Fruit fly (Drosophila melanogaster) whole organism, pupa: ENCODE results near the gene eIF5B.

Source experiments
- CG10348 ChIP-seq: fragments of 200-800 bp; sonication (Bioruptor generic); IDR thresholded peaks from 2 replicates; pipeline ENCODE4 v1.3.6; 2022; ENCODE audit warnings: missing biosample characterization, missing genetic modification characterization
- CG12605 ChIP-seq: fragments of 200-800 bp; sonication (Bioruptor generic); IDR thresholded peaks from 2 replicates; pipeline ENCODE4 v1.3.6; 2022; ENCODE audit warnings: missing biosample characterization, missing genetic modification characterization
- CG13204 ChIP-seq: fragments of 200-800 bp; sonication (Bioruptor generic); optimal IDR thresholded peaks from 2 replicates; lab custom pipeline; 2018; ENCODE audit warnings: missing biosample characterization, mild to moderate bottlenecking, missing genetic modification characterization, moderate library complexity
- CG14655 ChIP-seq: fragments of 200-800 bp; sonication (Bioruptor generic); optimal IDR thresholded peaks from 3 replicates; lab custom pipeline; 2017; ENCODE audit warnings: mild to moderate bottlenecking, missing biosample characterization, missing genetic modification reagents, missing genetic modification characterization
- CG15710 ChIP-seq: fragments of 200-800 bp; sonication (Bioruptor generic); optimal IDR thresholded peaks from 2 replicates; lab custom pipeline; 2018; ENCODE audit warnings: missing biosample characterization, mild to moderate bottlenecking, missing genetic modification characterization, moderate library complexity
- CG17806 ChIP-seq: fragments of 200-800 bp; sonication (Bioruptor generic); optimal IDR thresholded peaks from 2 replicates; lab custom pipeline; 2018; ENCODE audit warnings: missing biosample characterization, mild to moderate bottlenecking, missing genetic modification characterization, moderate library complexity
- CG32121 ChIP-seq: fragments of 200-800 bp; sonication (Bioruptor generic); IDR thresholded peaks from 2 replicates; pipeline ENCODE4 v1.3.6; 2022; ENCODE audit warnings: missing biosample characterization, missing genetic modification characterization
- CG34367 ChIP-seq: fragments of 200-800 bp; sonication (Bioruptor generic); optimal IDR thresholded peaks from 2 replicates; lab custom pipeline; 2018; ENCODE audit warnings: missing biosample characterization, mild to moderate bottlenecking, missing genetic modification characterization
- CG4496 ChIP-seq: fragments of 200-800 bp; sonication (Bioruptor generic); IDR thresholded peaks from 3 replicates; pipeline ENCODE4 v1.3.6; 2022; ENCODE audit warnings: missing biosample characterization, missing genetic modification characterization
- CG8159 ChIP-seq: fragments of 200-800 bp; sonication (Bioruptor generic); optimal IDR thresholded peaks from 3 replicates; lab custom pipeline; 2018; ENCODE audit warnings: missing biosample characterization, mild to moderate bottlenecking, missing genetic modification characterization, moderate library complexity
- CG8301 ChIP-seq: fragments of 200-800 bp; sonication (Bioruptor generic); optimal IDR thresholded peaks from 2 replicates; lab custom pipeline; 2018; ENCODE audit warnings: missing biosample characterization, mild to moderate bottlenecking, missing genetic modification characterization
- CG9948 ChIP-seq: fragments of 200-800 bp; sonication (Bioruptor generic); optimal IDR thresholded peaks from 2 replicates; lab custom pipeline; 2018; ENCODE audit warnings: missing biosample characterization, mild to moderate bottlenecking, missing genetic modification characterization, moderate library complexity
- D1 ChIP-seq: fragments of 200-800 bp; sonication (Bioruptor generic); optimal IDR thresholded peaks from 2 replicates; lab custom pipeline; 2018; ENCODE audit warnings: missing biosample characterization, mild to moderate bottlenecking, missing genetic modification characterization, moderate library complexity
- EcR ChIP-seq: fragments of 200-800 bp; sonication (Bioruptor generic); optimal IDR thresholded peaks from 3 replicates; lab custom pipeline; 2019; ENCODE audit warnings: missing biosample characterization, missing genetic modification characterization, mild to moderate bottlenecking, moderate library complexity, missing genetic modification reagents
- Ets98B ChIP-seq: fragments of 200-800 bp; sonication (Bioruptor generic); IDR thresholded peaks from 2 replicates; pipeline ENCODE4 v1.3.6; 2022; ENCODE audit warnings: missing biosample characterization, missing genetic modification characterization
- Pif1A ChIP-seq: fragments of 200-800 bp; sonication (Bioruptor generic); optimal IDR thresholded peaks from 3 replicates; lab custom pipeline; 2016; ENCODE audit warnings: missing biosample characterization, missing genetic modification characterization
- Pif1B ChIP-seq: fragments of 200-800 bp; sonication (Bioruptor generic); optimal IDR thresholded peaks from 3 replicates; lab custom pipeline; 2016; ENCODE audit warnings: missing biosample characterization, missing genetic modification characterization
- Snoo ChIP-seq: fragments of 200-800 bp; sonication (Bioruptor generic); optimal IDR thresholded peaks from 3 replicates; lab custom pipeline; 2017; ENCODE audit warnings: missing biosample characterization, mild to moderate bottlenecking, missing genetic modification characterization, inconsistent platforms
- fd96Ca ChIP-seq: fragments of 200-800 bp; sonication (Bioruptor generic); IDR thresholded peaks from 3 replicates; pipeline ENCODE4 v1.3.6; 2022; ENCODE audit warnings: missing biosample characterization, missing genetic modification characterization
- gl ChIP-seq: fragments of 200-800 bp; sonication (Bioruptor generic); optimal IDR thresholded peaks from 2 replicates; lab custom pipeline; 2018; ENCODE audit warnings: missing biosample characterization, mild to moderate bottlenecking, missing genetic modification characterization
- rn ChIP-seq: fragments of 200-800 bp; sonication (Bioruptor generic); IDR thresholded peaks from 2 replicates; pipeline ENCODE4 v1.3.6; 2022; ENCODE audit warnings: missing biosample characterization, missing genetic modification characterization

The eIF5B gene

DNA sequence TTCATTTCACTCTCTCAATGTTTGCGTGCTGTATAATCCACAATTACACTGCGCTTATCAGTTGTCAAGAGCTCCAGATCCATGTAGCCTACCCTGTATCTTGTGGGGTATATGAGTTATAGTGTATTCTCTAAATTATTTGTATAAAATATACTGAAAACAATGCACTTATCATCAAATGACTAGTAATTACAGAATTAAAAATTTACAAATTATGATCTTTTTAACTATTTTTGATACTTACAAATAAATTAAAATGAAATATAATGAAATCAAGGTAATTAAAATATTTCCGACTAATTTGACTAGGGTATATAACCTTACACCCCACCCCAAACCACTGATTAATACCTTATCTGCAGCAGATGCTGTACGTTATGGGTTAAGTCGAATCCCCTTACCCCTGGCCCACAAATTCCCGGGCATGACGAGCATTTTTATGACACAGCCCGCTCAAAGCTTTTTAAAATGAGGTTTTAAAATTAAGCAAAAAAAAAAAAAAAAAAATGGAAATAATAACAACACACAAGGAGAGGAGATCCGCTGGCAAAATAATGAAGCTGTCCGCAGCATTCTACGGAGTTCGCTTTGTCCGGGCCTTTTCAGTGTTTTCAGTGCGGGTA lies 24.4 kb upstream of the eIF5B start:
- TF ChIP-seq Pif1B (GFP tag; lab: Kevin White, UChicago) (no peak), CG32121 (no peak), CG17806 (tag; lab: Kevin White, UChicago) (no peak), Snoo (tag; lab: Kevin White, UChicago) (peak; percentile 13), fd96Ca (peak; percentile 45; the same call in 1 of the 3 replicates), CG9948 (no peak), Ets98B (0 out of 2 replicates have a peak, but pooled peaks have one; percentile 5), CG13204 (GFP tag; lab: Kevin White, UChicago) (no peak), CG8159 (tag; lab: Kevin White, UChicago) (peak; percentile 47), CG15710 (tag; lab: Kevin White, UChicago) (peak; percentile 39), D1 (no peak), CG10348 (GFP tag; lab: Robert Waterston, UW) (no peak), EcR (GFP tag; lab: Kevin White, UChicago) (no peak), CG34367 (tag; lab: Kevin White, UChicago) (no peak), CG14655 (GFP tag; lab: Kevin White, UChicago) (peak; percentile 21), CG12605 (0 out of 2 replicates have a peak, but pooled peaks have one; percentile 21), gl (tag; lab: Kevin White, UChicago) (no peak), Pif1A (GFP tag; lab: Kevin White, UChicago) (no peak), CG4496 (0 out of 3 replicates have a peak, but pooled peaks have one; percentile 11), rn (no peak), CG8301 (tag; lab: Kevin White, UChicago) (no peak)

- TF ChIP-seq CG13204 (GFP tag; lab: Kevin White, UChicago) (no peak), Pif1A (GFP tag; lab: Kevin White, UChicago) (no peak), CG32121 (no peak), CG12605 (no peak), CG4496 (no peak), rn (no peak), CG10348 (GFP tag; lab: Robert Waterston, UW) (no peak)
- TF ChIP-seq, all 21 proteins: peak for 0
Measured at dm6 chr3L:3484553-3484952, 23.8 kb upstream of the eIF5B start, which contains the start of gene CG43074. TSS of gene CG43074 (minus strand) at chr3L:3484653.

- TF ChIP-seq CG14655 (GFP tag; lab: Kevin White, UChicago) (peak; percentile 11), fd96Ca (no peak), CG34367 (tag; lab: Kevin White, UChicago) (no peak), CG8301 (tag; lab: Kevin White, UChicago) (no peak), CG8159 (tag; lab: Kevin White, UChicago) (peak; percentile 10)
Measured at dm6 chr3L:3479551-3479950, 18.8 kb upstream of the eIF5B start.

DNA sequence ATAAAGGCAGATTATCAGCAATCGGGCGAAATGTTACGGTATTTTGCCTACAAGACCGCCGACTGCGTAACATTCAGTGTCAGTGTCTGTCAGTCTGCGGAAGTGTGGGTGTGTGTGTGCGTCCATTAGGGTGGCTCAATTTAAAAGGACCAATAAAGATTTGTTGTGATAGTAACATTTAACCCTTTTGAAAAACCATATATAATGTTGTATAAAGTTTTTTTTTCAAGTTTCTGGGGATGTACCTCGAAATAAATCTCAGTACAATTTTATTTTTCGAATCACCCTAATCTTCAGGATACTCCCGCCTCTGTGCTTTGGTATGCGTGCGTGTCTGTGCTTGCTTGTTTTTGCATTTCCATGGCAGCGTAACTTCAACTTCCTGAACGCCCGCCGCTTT lies 12.0 kb upstream of the eIF5B start:
- TF ChIP-seq CG9948 (peak; percentile 21), Ets98B (peak; percentile 52), Snoo (tag; lab: Kevin White, UChicago) (peak; percentile 29), fd96Ca (no peak; the same call in 2 of the 3 replicates), gl (tag; lab: Kevin White, UChicago) (peak; percentile 22), CG4496 (peak; percentile 80), CG14655 (GFP tag; lab: Kevin White, UChicago) (no peak), CG13204 (GFP tag; lab: Kevin White, UChicago) (no peak), D1 (no peak), rn (no peak), CG17806 (tag; lab: Kevin White, UChicago) (peak; percentile 56), CG8301 (tag; lab: Kevin White, UChicago) (no peak), CG8159 (tag; lab: Kevin White, UChicago) (peak; percentile 85), CG15710 (tag; lab: Kevin White, UChicago) (peak; percentile 63), CG34367 (tag; lab: Kevin White, UChicago) (peak; percentile 50), Pif1B (GFP tag; lab: Kevin White, UChicago) (peak; percentile 21), Pif1A (GFP tag; lab: Kevin White, UChicago) (peak; percentile 33), EcR (GFP tag; lab: Kevin White, UChicago) (no peak), CG32121 (no peak), CG10348 (GFP tag; lab: Robert Waterston, UW) (no peak), CG12605 (peak; percentile 50; the same call in 1 of the 2 replicates)

dm6 chr3L:3472063-3472528 lies 11.3 kb upstream of the eIF5B start, which contains the start of the genes CG32267 and CG42324:
TSS of gene CG32267 (minus strand) at chr3L:3472113.
TSS of gene CG42324 (plus strand) at chr3L:3472447.
- TF ChIP-seq rn (no peak), Snoo (tag; lab: Kevin White, UChicago) (no peak), EcR (GFP tag; lab: Kevin White, UChicago) (no peak), CG4496 (no peak; the same call in 2 of the 3 replicates), CG8301 (tag; lab: Kevin White, UChicago) (no peak), CG34367 (tag; lab: Kevin White, UChicago) (no peak), fd96Ca (no peak), Pif1B (GFP tag; lab: Kevin White, UChicago) (no peak), D1 (no peak), gl (tag; lab: Kevin White, UChicago) (no peak), CG8159 (tag; lab: Kevin White, UChicago) (no peak), CG12605 (no peak), CG13204 (GFP tag; lab: Kevin White, UChicago) (no peak), CG10348 (GFP tag; lab: Robert Waterston, UW) (no peak), Ets98B (no peak), CG32121 (no peak), CG17806 (tag; lab: Kevin White, UChicago) (no peak), CG9948 (no peak)
